Worm (Caenorhabditis elegans): ENCODE results near the gene F55A11.7.
A peak's percentile ranks its signal among the peaks of the same experiment; 100 is the strongest.

The F55A11.7 gene

DNA sequence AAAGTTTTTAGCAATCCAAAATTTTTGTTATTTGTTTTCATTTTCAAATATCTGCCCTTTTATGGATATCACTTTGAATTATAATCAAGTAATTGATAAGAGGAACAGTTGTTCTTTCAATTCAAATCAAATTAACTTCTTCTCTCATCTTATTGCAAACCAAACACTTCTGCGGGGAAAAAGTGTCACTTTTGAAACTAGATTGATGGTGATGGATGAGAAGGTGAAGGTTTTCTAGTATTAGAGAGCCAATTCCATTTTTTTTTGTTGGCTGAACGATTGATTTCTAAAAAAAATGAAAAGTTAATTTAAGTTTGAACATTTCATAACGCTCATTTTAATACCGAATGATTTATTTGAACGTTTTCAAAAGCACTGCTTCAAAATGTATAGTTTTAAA lies 7.4 kb downstream of the F55A11.7 start:
- no peak for TF ChIP-seq T22C8.4 (GFP tag; IDR thresholded peaks at IDR 0.05)
- TF ChIP-seq cog-1 (tag; optimal IDR thresholded peaks at IDR 0.05) = no peak
- no peak for TF ChIP-seq ref-1 (GFP tag; conservative IDR thresholded peaks at IDR 0.05)
- no peak for TF ChIP-seq klf-2 (GFP tag; conservative IDR thresholded peaks at IDR 0.05)
- no peak for TF ChIP-seq med-1 (GFP tag; optimal IDR thresholded peaks at IDR 0.05; ENCODE audit: insufficient read depth)
- no peak for TF ChIP-seq ztf-29 (GFP tag; IDR thresholded peaks at IDR 0.05)
- no peak for TF ChIP-seq flt-1 (GFP tag; IDR thresholded peaks at IDR 0.05)
- TF ChIP-seq tab-1 (GFP tag; IDR thresholded peaks at IDR 0.05) = no peak
- TF ChIP-seq ztf-23 (GFP tag; IDR thresholded peaks at IDR 0.05) = no peak

DNA sequence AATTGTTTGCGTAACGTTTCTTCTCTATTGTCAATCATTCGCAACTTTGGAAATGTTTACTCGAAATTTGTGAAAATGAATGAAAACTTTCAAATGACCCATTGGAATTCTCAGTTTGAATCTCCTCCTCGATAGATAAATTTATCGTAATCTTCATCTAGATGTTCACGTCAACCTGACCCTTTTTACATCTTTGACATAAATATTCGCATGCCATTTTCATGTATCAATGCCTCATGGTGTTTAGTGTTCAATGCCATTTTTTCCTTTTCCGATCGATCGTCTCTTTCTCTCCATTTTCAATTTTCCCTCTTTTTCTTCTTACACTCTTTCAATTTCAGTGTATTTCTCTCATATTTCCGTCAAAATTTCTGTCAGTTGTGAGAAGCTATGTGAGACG lies 7.9 kb downstream of the F55A11.7 start:
- TF ChIP-seq flt-1 (GFP tag; IDR thresholded peaks at IDR 0.05) (no peak), T22C8.4 (GFP tag; IDR thresholded peaks at IDR 0.05) (no peak)

ce11 chrV:11777846-11778245 lies 9.4 kb downstream of the F55A11.7 start:
- TF ChIP-seq ref-1 (GFP tag; conservative IDR thresholded peaks at IDR 0.05) (no peak), klf-2 (GFP tag; conservative IDR thresholded peaks at IDR 0.05) (no peak)

DNA sequence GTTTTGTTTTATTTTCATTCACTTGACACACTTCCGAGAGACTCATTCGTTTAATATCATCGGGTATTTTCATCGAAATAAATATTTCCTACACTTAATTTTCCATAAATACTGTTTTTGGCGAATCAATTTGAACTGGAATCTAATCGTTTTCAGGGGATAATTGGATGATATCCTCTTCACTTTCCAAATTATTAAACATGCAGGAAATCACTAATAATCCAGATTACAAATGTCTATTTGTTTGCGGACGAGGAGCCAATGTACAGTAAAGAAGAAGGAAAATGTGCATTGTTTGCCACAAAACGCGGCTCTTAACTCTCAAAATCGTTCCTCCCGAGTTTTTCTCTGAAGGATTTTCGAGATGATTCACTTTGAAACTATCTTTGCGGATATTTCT lies 10.7 kb downstream of the F55A11.7 start, which contains the start of gene F55A11.6:
Gene F55A11.6, plus strand, starts transcription at position 301 of the 400 bp plus-strand sequence.
- TF ChIP-seq tab-1 (GFP tag; IDR thresholded peaks at IDR 0.05) = no peak
- no peak for TF ChIP-seq flt-1 (GFP tag; IDR thresholded peaks at IDR 0.05)
- no peak for TF ChIP-seq ref-1 (GFP tag; conservative IDR thresholded peaks at IDR 0.05)
- no peak for TF ChIP-seq T22C8.4 (GFP tag; IDR thresholded peaks at IDR 0.05)
- no peak for TF ChIP-seq cog-1 (tag; optimal IDR thresholded peaks at IDR 0.05)
- TF ChIP-seq ztf-23 (GFP tag; IDR thresholded peaks at IDR 0.05) = no peak
- TF ChIP-seq med-1 (GFP tag; optimal IDR thresholded peaks at IDR 0.05; ENCODE audit: insufficient read depth) = no peak
- no peak for TF ChIP-seq ztf-29 (GFP tag; IDR thresholded peaks at IDR 0.05)
- TF ChIP-seq klf-2 (GFP tag; conservative IDR thresholded peaks at IDR 0.05) = no peak

DNA sequence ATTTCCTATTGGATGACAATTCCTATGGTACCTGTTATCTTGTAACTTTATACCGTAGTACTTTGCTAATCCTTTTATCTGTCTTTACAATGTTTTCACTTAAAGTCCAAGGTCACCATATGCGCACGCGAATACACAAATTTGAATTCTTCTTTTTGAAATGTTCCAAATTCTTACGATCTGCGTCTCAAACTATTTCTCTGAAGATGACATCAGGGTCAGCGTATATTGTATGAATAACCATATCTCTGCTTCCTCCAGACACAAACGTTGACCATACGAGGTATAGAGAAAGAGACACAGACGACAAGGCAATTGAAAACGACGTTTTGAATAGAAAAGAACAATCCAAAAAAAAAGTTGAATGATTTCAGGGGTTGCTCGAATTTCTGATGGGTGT lies 13.3 kb downstream of the F55A11.7 start:
- no peak for TF ChIP-seq T22C8.4 (GFP tag; IDR thresholded peaks at IDR 0.05)

ce11 chrV:11773420-11773819 lies 13.8 kb downstream of the F55A11.7 start, which contains the start of gene bus-18:
bus-18 (plus strand) TSS chrV:11773720.
- TF ChIP-seq klf-2 (GFP tag; conservative IDR thresholded peaks at IDR 0.05) = no peak
- TF ChIP-seq tab-1 (GFP tag; IDR thresholded peaks at IDR 0.05) = no peak
- no peak for TF ChIP-seq med-1 (GFP tag; optimal IDR thresholded peaks at IDR 0.05; ENCODE audit: insufficient read depth)
- no peak for TF ChIP-seq cog-1 (tag; optimal IDR thresholded peaks at IDR 0.05)
- no peak for TF ChIP-seq ref-1 (GFP tag; conservative IDR thresholded peaks at IDR 0.05)
- TF ChIP-seq T22C8.4 (GFP tag; IDR thresholded peaks at IDR 0.05) = no peak
- TF ChIP-seq flt-1 (GFP tag; IDR thresholded peaks at IDR 0.05) = no peak
- no peak for TF ChIP-seq ztf-29 (GFP tag; IDR thresholded peaks at IDR 0.05)
- no peak for TF ChIP-seq ztf-23 (GFP tag; IDR thresholded peaks at IDR 0.05)

DNA sequence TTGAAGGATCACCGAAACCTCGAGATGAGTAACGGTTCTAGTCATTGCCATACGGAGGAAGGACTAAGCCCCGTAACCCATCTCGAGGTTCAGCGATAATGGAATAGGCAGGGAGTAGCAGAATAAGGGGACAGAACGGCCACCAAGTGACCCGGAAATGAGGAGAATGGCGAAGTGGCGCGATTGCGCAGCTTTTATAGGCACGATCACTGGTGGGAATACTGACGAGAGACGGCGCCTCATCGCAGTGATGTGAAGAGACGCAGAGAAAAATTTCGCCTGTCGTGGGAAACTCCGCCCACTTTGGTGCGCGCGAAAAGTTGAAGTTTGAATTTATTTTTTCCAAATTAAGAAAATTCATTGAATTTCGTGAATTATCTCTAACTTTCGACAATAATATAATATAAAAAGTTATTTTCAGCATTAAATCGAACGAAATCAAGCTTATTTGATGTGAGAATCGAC lies 17.2 kb downstream of the F55A11.7 start, which contains the start of gene F55A11.4:
Gene F55A11.4, plus strand, starts transcription at position 415 of the 465 bp plus-strand sequence.
- TF ChIP-seq tab-1 (GFP tag; IDR thresholded peaks at IDR 0.05) (0 out of 2 replicates have a peak, but pooled peaks have one; percentile 47), med-1 (GFP tag; optimal IDR thresholded peaks at IDR 0.05; ENCODE audit: insufficient read depth) (no peak)

ce11 chrV:11769646-11770045 lies 17.6 kb downstream of the F55A11.7 start:
- TF ChIP-seq flt-1 (GFP tag; IDR thresholded peaks at IDR 0.05) (no peak), T22C8.4 (GFP tag; IDR thresholded peaks at IDR 0.05) (no peak), klf-2 (GFP tag; conservative IDR thresholded peaks at IDR 0.05) (no peak), ref-1 (GFP tag; conservative IDR thresholded peaks at IDR 0.05) (no peak), ztf-29 (GFP tag; IDR thresholded peaks at IDR 0.05) (no peak), med-1 (GFP tag; optimal IDR thresholded peaks at IDR 0.05; ENCODE audit: insufficient read depth) (no peak), cog-1 (tag; optimal IDR thresholded peaks at IDR 0.05) (no peak), ztf-23 (GFP tag; IDR thresholded peaks at IDR 0.05) (no peak), tab-1 (GFP tag; IDR thresholded peaks at IDR 0.05) (no peak)

DNA sequence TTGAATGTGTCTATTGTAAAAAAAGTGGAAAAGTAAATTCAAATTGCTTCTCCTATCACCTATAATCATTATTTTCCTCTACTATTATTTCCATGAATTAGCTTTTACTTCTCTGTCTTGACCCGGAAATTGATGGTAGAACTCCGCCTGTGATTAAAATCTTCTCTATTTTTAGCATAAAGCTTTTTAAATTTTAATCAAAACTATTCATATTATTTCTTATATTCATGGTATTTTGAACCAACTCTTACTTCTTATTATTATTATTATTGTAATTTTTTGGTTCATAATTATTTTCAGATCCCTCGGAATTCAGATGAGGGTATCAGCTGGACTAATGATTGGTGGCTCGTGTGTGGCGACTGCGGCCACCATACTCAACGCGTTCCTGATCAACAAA lies 20.2 kb downstream of the F55A11.7 start, which contains the start of gene sel-11:
Gene sel-11, plus strand, starts transcription at position 301 of the 400 bp plus-strand sequence.
- TF ChIP-seq klf-2 (GFP tag; conservative IDR thresholded peaks at IDR 0.05) (no peak), flt-1 (GFP tag; IDR thresholded peaks at IDR 0.05) (no peak), ztf-23 (GFP tag; IDR thresholded peaks at IDR 0.05) (no peak), ztf-29 (GFP tag; IDR thresholded peaks at IDR 0.05) (no peak), T22C8.4 (GFP tag; IDR thresholded peaks at IDR 0.05) (no peak), tab-1 (GFP tag; IDR thresholded peaks at IDR 0.05) (no peak), cog-1 (tag; optimal IDR thresholded peaks at IDR 0.05) (no peak), med-1 (GFP tag; optimal IDR thresholded peaks at IDR 0.05; ENCODE audit: insufficient read depth) (no peak), ref-1 (GFP tag; conservative IDR thresholded peaks at IDR 0.05) (no peak)

- TF ChIP-seq flt-1 (GFP tag; IDR thresholded peaks at IDR 0.05) (no peak), cog-1 (tag; optimal IDR thresholded peaks at IDR 0.05) (peak; percentile 62)
Observed at ce11 chrV:11764373-11764954, 22.8 kb downstream of the F55A11.7 start, which contains the start of the genes F55A11.1 and syx-5. F55A11.1 (minus strand) TSS chrV:11764385. syx-5 (plus strand) TSS chrV:11764904.

DNA sequence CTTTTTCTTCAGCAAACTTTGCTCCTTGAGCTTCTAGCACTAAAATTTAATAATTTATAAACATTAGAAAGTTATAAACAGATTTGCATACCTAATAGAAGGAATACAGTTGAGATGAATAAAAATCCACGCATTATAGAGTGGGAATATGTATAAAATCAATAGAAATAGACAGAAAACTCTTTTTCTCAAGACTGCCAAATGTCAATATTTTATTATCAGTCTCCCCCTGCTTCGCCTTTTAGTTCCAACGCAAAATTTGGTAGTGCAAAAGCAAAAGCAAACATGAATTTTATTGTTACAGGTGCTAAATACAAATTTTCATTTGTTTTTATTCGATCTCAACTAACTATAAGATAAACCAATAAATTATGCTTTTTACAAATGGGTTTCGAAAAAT lies 24.4 kb downstream of the F55A11.7 start, which contains the start of gene T04F3.4:
Gene T04F3.4, minus strand, starts transcription at position 187 of the 400 bp plus-strand sequence.
- TF ChIP-seq klf-2 (GFP tag; conservative IDR thresholded peaks at IDR 0.05) (no peak), med-1 (GFP tag; optimal IDR thresholded peaks at IDR 0.05; ENCODE audit: insufficient read depth) (no peak), ztf-29 (GFP tag; IDR thresholded peaks at IDR 0.05) (no peak), cog-1 (tag; optimal IDR thresholded peaks at IDR 0.05) (no peak), flt-1 (GFP tag; IDR thresholded peaks at IDR 0.05) (no peak), ztf-23 (GFP tag; IDR thresholded peaks at IDR 0.05) (no peak), T22C8.4 (GFP tag; IDR thresholded peaks at IDR 0.05) (no peak), ref-1 (GFP tag; conservative IDR thresholded peaks at IDR 0.05) (no peak), tab-1 (GFP tag; IDR thresholded peaks at IDR 0.05) (no peak)
